Fruit fly (Drosophila melanogaster) whole organism, adult: ENCODE data around the gene CG1265.

Source experiments
- CG11617 ChIP-seq: fragments of 200-800 bp; sonication (Bioruptor generic); optimal IDR thresholded peaks from 2 replicates; lab custom pipeline; 2017; ENCODE audit warnings: mild to moderate bottlenecking, missing biosample characterization, missing genetic modification reagents, missing genetic modification characterization
- CG12768 ChIP-seq: fragments of 200-800 bp; sonication (Bioruptor generic); optimal IDR thresholded peaks from 2 replicates; lab custom pipeline; 2017; ENCODE audit warnings: missing biosample characterization, missing genetic modification characterization, mild to moderate bottlenecking, moderate library complexity, missing genetic modification reagents
- CG14711 ChIP-seq: fragments of 200-800 bp; sonication (Bioruptor generic); optimal IDR thresholded peaks from 2 replicates; lab custom pipeline; 2018; ENCODE audit warnings: missing biosample characterization, mild to moderate bottlenecking, missing genetic modification characterization, moderate library complexity
- CG1620 ChIP-seq: fragments of 200-800 bp; sonication (Bioruptor generic); optimal IDR thresholded peaks from 2 replicates; lab custom pipeline; 2016; ENCODE audit warnings: missing biosample characterization, missing genetic modification characterization
- CG33017 ChIP-seq: fragments of 200-800 bp; sonication (Bioruptor generic); optimal IDR thresholded peaks from 2 replicates; lab custom pipeline; 2018; ENCODE audit warnings: missing biosample characterization, mild to moderate bottlenecking, missing genetic modification characterization, moderate library complexity
- CG5204 ChIP-seq: fragments of 200-800 bp; sonication (Bioruptor generic); optimal IDR thresholded peaks from 2 replicates; lab custom pipeline; 2016; ENCODE audit warnings: missing biosample characterization, missing genetic modification characterization
- CG7045 ChIP-seq: fragments of 200-800 bp; sonication (Bioruptor generic); optimal IDR thresholded peaks from 2 replicates; lab custom pipeline; 2017; ENCODE audit warnings: missing biosample characterization, mild to moderate bottlenecking, missing genetic modification characterization
- CG7101 ChIP-seq: fragments of 200-800 bp; sonication (Bioruptor generic); optimal IDR thresholded peaks from 2 replicates; lab custom pipeline; 2018; ENCODE audit warnings: missing biosample characterization, mild to moderate bottlenecking, missing genetic modification characterization, moderate library complexity
- Clk ChIP-seq: fragments of 200-800 bp; sonication (Bioruptor generic); optimal IDR thresholded peaks from 2 replicates; lab custom pipeline; 2017; ENCODE audit warnings: missing biosample characterization, missing genetic modification characterization
- Crg-1 ChIP-seq: fragments of 200-800 bp; sonication (Bioruptor generic); optimal IDR thresholded peaks from 2 replicates; lab custom pipeline; 2016; ENCODE audit warnings: missing biosample characterization, missing genetic modification characterization
- Hr96 ChIP-seq: fragments of 200-800 bp; sonication (Bioruptor generic); optimal IDR thresholded peaks from 2 replicates; lab custom pipeline; 2016; ENCODE audit warnings: missing biosample characterization, missing genetic modification characterization
- Mnt ChIP-seq: fragments of 200-800 bp; sonication (Bioruptor generic); optimal IDR thresholded peaks from 2 replicates; lab custom pipeline; 2016; ENCODE audit warnings: missing biosample characterization, mild to moderate bottlenecking, missing genetic modification characterization
- bab1 ChIP-seq: fragments of 200-800 bp; sonication (Bioruptor generic); optimal IDR thresholded peaks from 3 replicates; lab custom pipeline; 2019; ENCODE audit warnings: missing biosample characterization, mild to moderate bottlenecking, missing genetic modification characterization, moderate library complexity
- cic ChIP-seq: fragments of 200-800 bp; sonication (Bioruptor generic); optimal IDR thresholded peaks from 2 replicates; lab custom pipeline; 2017; ENCODE audit warnings: missing biosample characterization, mild to moderate bottlenecking, missing genetic modification characterization, moderate library complexity
- cnc ChIP-seq, 2 experiments: fragments of >200 bp; optimal IDR thresholded peaks; 2 replicates each; lab custom pipeline; 2017
- kay ChIP-seq: fragments of 200-800 bp; sonication (Bioruptor generic); peaks from one replicate; lab custom pipeline; 2016; ENCODE audit warnings: missing biosample characterization, missing genetic modification characterization, borderline replicate concordance
- ovo ChIP-seq: fragments of 200-800 bp; sonication (Bioruptor generic); optimal IDR thresholded peaks from 2 replicates; lab custom pipeline; 2016; ENCODE audit warnings: missing biosample characterization, missing genetic modification characterization
- pad ChIP-seq: fragments of 200-800 bp; sonication (Bioruptor generic); optimal IDR thresholded peaks from 3 replicates; lab custom pipeline; 2017; ENCODE audit warnings: missing biosample characterization, missing genetic modification characterization, mild to moderate bottlenecking, moderate library complexity, missing genetic modification reagents
- tj ChIP-seq: fragments of 200-800 bp; sonication (Bioruptor generic); optimal IDR thresholded peaks from 3 replicates; lab custom pipeline; 2017; ENCODE audit warnings: missing biosample characterization, mild to moderate bottlenecking, missing genetic modification characterization, moderate library complexity
- toe ChIP-seq: fragments of 200-800 bp; sonication (Bioruptor generic); optimal IDR thresholded peaks from 2 replicates; lab custom pipeline; 2016; ENCODE audit warnings: missing biosample characterization, missing genetic modification characterization

CG1265 gene

dm6 chr3L:4219291-4220228, 35.0 kb upstream of the CG1265 start:
- no peak for TF ChIP-seq CG7101 (tag; lab: Kevin White, UChicago)
- TF ChIP-seq CG12768 (GFP tag; lab: Kevin White, UChicago), result peak; percentile 23
- TF ChIP-seq CG11617 (GFP tag; lab: Kevin White, UChicago), result no peak
- peak; percentile 59 for TF ChIP-seq cic (GFP tag; lab: Kevin White, UChicago)
- TF ChIP-seq CG33017 (tag; lab: Kevin White, UChicago), result peak; percentile 8
- peak in 1 of 2 experiments; percentile 47 for TF ChIP-seq cnc (optimal IDR thresholded peaks at IDR 0.05; lab: Kevin White, UChicago)
- peak; percentile 73 for TF ChIP-seq kay (GFP tag; lab: Kevin White, UChicago)

- no peak for TF ChIP-seq CG7045 (GFP tag; lab: Kevin White, UChicago)
- no peak for TF ChIP-seq Crg-1 (GFP tag; lab: Kevin White, UChicago)
- no peak for TF ChIP-seq CG1620
- TF ChIP-seq tj (GFP tag; lab: Kevin White, UChicago), result peak; percentile 71
- no peak for TF ChIP-seq pad (GFP tag; lab: Kevin White, UChicago)
These were observed 33.9 kb upstream of the CG1265 start for dm6 chr3L:4220679-4221078.

- TF ChIP-seq Clk (GFP tag; lab: Kevin White, UChicago) (no peak), CG7101 (tag; lab: Kevin White, UChicago) (peak; percentile 10), ovo (GFP tag; lab: Kevin White, UChicago) (no peak), cic (GFP tag; lab: Kevin White, UChicago) (peak; percentile 99), CG33017 (tag; lab: Kevin White, UChicago) (peak; percentile 59), tj (GFP tag; lab: Kevin White, UChicago) (peak; percentile 84), CG5204 (no peak), kay (GFP tag; lab: Kevin White, UChicago) (no peak), Crg-1 (GFP tag; lab: Kevin White, UChicago) (no peak), CG7045 (GFP tag; lab: Kevin White, UChicago) (peak; percentile 50), CG11617 (GFP tag; lab: Kevin White, UChicago) (no peak), CG12768 (GFP tag; lab: Kevin White, UChicago) (peak; percentile 82), cnc (optimal IDR thresholded peaks at IDR 0.05; lab: Kevin White, UChicago) (no peak), CG14711 (tag; lab: Kevin White, UChicago) (peak; percentile 6), toe (no peak), bab1 (GFP tag; lab: Kevin White, UChicago) (no peak), Mnt (GFP tag; lab: Kevin White, UChicago) (peak; percentile 83), Hr96 (GFP tag; lab: Kevin White, UChicago) (no peak), CG1620 (no peak), pad (GFP tag; lab: Kevin White, UChicago) (peak; percentile 54)
These were observed 33.3 kb upstream of the CG1265 start for dm6 chr3L:4221226-4221770.

dm6 chr3L:4221792-4222191, 32.8 kb upstream of the CG1265 start:
- TF ChIP-seq cnc (optimal IDR thresholded peaks at IDR 0.05; lab: Kevin White, UChicago), result no peak
- TF ChIP-seq CG33017 (tag; lab: Kevin White, UChicago), result no peak
- TF ChIP-seq bab1 (GFP tag; lab: Kevin White, UChicago), result no peak
- no peak for TF ChIP-seq pad (GFP tag; lab: Kevin White, UChicago)
- no peak for TF ChIP-seq CG5204
- no peak for TF ChIP-seq CG11617 (GFP tag; lab: Kevin White, UChicago)
- TF ChIP-seq Crg-1 (GFP tag; lab: Kevin White, UChicago), result no peak
- no peak for TF ChIP-seq kay (GFP tag; lab: Kevin White, UChicago)
- TF ChIP-seq cic (GFP tag; lab: Kevin White, UChicago), result no peak
- no peak for TF ChIP-seq CG14711 (tag; lab: Kevin White, UChicago)

- peak; percentile 74 for TF ChIP-seq cic (GFP tag; lab: Kevin White, UChicago)
- TF ChIP-seq tj (GFP tag; lab: Kevin White, UChicago), result peak; percentile 9
- peak; percentile 25 for TF ChIP-seq CG12768 (GFP tag; lab: Kevin White, UChicago)
- no peak for TF ChIP-seq CG14711 (tag; lab: Kevin White, UChicago)
- no peak for TF ChIP-seq CG5204
- peak; percentile 44 for TF ChIP-seq kay (GFP tag; lab: Kevin White, UChicago)
- TF ChIP-seq cnc (optimal IDR thresholded peaks at IDR 0.05; lab: Kevin White, UChicago), result peak; percentile 79 to 89
- no peak for TF ChIP-seq Clk (GFP tag; lab: Kevin White, UChicago)
- no peak for TF ChIP-seq bab1 (GFP tag; lab: Kevin White, UChicago)
These were observed 28.7 kb upstream of the CG1265 start for dm6 chr3L:4225647-4226470.
